Worm (Caenorhabditis elegans) whole organism, early embryonic: ENCODE data around the gene srg-64.

ENCODE experiments used
- B0310.2 ChIP-seq: sonication (generic microtip); optimal IDR thresholded peaks from 2 replicates; lab custom pipeline; 2016; ENCODE audit warnings: mild to moderate bottlenecking, missing genetic modification characterization, missing compliant biosample characterization
- aly-1 ChIP-seq: sonication (generic microtip); optimal IDR thresholded peaks from 2 replicates; lab custom pipeline; 2016; ENCODE audit warnings: missing genetic modification characterization, missing compliant biosample characterization
- ama-1 ChIP-seq: fragments of 150-350 bp; optimal IDR thresholded peaks from 2 replicates; lab custom pipeline; 2014
- ceh-13 ChIP-seq: fragments of 200-800 bp; sonication (Bioruptor generic); optimal IDR thresholded peaks from 2 replicates; lab custom pipeline; 2018; ENCODE audit warnings: mild to moderate bottlenecking, missing genetic modification characterization, missing compliant biosample characterization
- ceh-36 ChIP-seq: sonication (generic microtip); optimal IDR thresholded peaks from 2 replicates; lab custom pipeline; 2016; ENCODE audit warnings: missing genetic modification characterization, inconsistent platforms, missing compliant biosample characterization
- flt-1 ChIP-seq: fragments of 200-800 bp; sonication (Bioruptor generic); IDR thresholded peaks from 2 replicates; pipeline ENCODE4 v1.3.6; 2022; ENCODE audit warnings: missing genetic modification characterization, missing compliant biosample characterization
- hmbx-1 ChIP-seq: sonication (generic microtip); optimal IDR thresholded peaks from 2 replicates; lab custom pipeline; 2016; ENCODE audit warnings: mild to moderate bottlenecking, missing genetic modification characterization, missing compliant biosample characterization
- hnd-1 ChIP-seq: sonication (generic microtip); optimal IDR thresholded peaks from 2 replicates; lab custom pipeline; 2016; ENCODE audit warnings: missing genetic modification characterization, missing compliant biosample characterization
- pes-1 ChIP-seq: fragments of 200-800 bp; sonication (Bioruptor generic); IDR thresholded peaks from 2 replicates; pipeline ENCODE4 v1.3.6; 2022; ENCODE audit warnings: missing genetic modification reagents, missing genetic modification characterization, missing compliant biosample characterization
- scrt-1 ChIP-seq: fragments of 200-800 bp; sonication (Bioruptor generic); IDR thresholded peaks from 2 replicates; pipeline ENCODE4 v1.3.6; 2022; ENCODE audit warnings: missing genetic modification characterization, missing compliant biosample characterization
- sea-1 ChIP-seq: fragments of 200-800 bp; sonication (Bioruptor generic); conservative IDR thresholded peaks from 2 replicates; pipeline ENCODE4 v1.3.6; 2022; ENCODE audit warnings: missing genetic modification characterization, missing compliant biosample characterization
- tbx-11 ChIP-seq: fragments of 200-800 bp; sonication (Bioruptor generic); IDR thresholded peaks from 2 replicates; pipeline ENCODE4 v1.3.6; 2022; ENCODE audit warnings: missing genetic modification characterization, missing compliant biosample characterization
- tbx-37 ChIP-seq: fragments of 200-800 bp; sonication (Bioruptor generic); conservative IDR thresholded peaks from 2 replicates; pipeline ENCODE4 v1.3.6; 2022; ENCODE audit warnings: missing genetic modification reagents, missing genetic modification characterization, missing compliant biosample characterization
- tra-4 ChIP-seq: sonication (generic microtip); optimal IDR thresholded peaks from 2 replicates; lab custom pipeline; 2017; ENCODE audit warnings: missing genetic modification characterization, missing compliant biosample characterization

DNA sequence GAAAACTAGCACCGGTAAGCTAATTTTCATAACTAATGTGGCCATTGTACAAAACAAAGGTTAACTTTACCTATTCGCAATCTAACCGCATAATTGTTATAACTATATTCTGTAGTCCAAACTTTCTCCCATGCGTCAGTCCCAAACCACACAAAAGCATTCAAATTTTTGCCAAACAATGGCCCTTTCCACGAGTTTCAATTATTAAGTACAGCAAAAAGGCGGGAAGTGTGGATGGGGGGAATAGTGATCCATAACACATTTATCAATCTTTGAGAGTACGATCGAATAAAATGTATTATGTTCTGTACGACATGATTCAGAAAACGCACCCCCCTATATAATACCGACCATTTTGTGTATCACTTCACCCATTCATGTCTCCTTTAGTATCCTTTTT is 22.1 kb downstream of the srg-64 start, which contains the start of gene ZK662.6:
- TF ChIP-seq hmbx-1 (tag; lab: Kevin White, UChicago) (no peak), tbx-37 (no peak), ama-1 (lab: Kevin White, UChicago) (no peak), pes-1 (GFP tag; lab: Robert Waterston, UW) (no peak), flt-1 (GFP tag; lab: Robert Waterston, UW) (no peak), scrt-1 (GFP tag; lab: Robert Waterston, UW) (no peak), hnd-1 (tag; lab: Kevin White, UChicago) (no peak), B0310.2 (tag; lab: Kevin White, UChicago) (no peak), tbx-11 (GFP tag; lab: Robert Waterston, UW) (no peak), sea-1 (GFP tag; lab: Robert Waterston, UW) (no peak), ceh-36 (tag; lab: Kevin White, UChicago) (no peak), ceh-13 (GFP tag; lab: Kevin White, UChicago) (no peak), tra-4 (no peak), aly-1 (tag; lab: Kevin White, UChicago) (no peak)
